Worm (Caenorhabditis elegans): ENCODE results near the gene svh-5.

DNA sequence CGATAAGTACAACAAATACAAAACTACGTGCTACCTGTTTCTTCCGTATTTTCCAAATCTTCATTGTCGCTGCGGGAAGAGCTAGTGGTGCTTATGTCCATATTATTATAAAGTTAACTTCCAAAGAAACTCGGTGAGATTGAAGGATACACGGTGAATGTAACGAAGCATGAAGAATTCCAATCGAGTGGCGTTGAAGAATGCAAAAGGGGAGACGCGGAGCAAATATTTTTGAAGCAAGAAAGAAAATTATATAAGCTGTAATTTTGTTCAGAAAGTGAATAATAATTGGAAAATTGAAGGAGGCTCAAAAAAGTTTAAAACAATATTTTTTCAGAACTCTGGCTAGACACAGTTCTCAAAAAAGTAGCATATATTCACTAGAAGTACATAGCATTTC lies 51.9 kb downstream of the svh-5 start, which contains the start of gene Y15E3A.3:
- no peak for TF ChIP-seq unc-62 (GFP tag; optimal IDR thresholded peaks at IDR 0.05)
- no peak for TF ChIP-seq mep-1 (tag; optimal IDR thresholded peaks at IDR 0.05)
- TF ChIP-seq nhr-237 (tag; optimal IDR thresholded peaks at IDR 0.05), result no peak
- no peak for TF ChIP-seq lin-13 (tag; optimal IDR thresholded peaks at IDR 0.05)
- TF ChIP-seq lsy-2 (tag; optimal IDR thresholded peaks at IDR 0.05), result no peak
- no peak for TF ChIP-seq mab-5 (tag; optimal IDR thresholded peaks at IDR 0.05)
- no peak for TF ChIP-seq ces-1 (GFP tag; optimal IDR thresholded peaks at IDR 0.05)
- TF ChIP-seq blmp-1 (tag; optimal IDR thresholded peaks at IDR 0.05), result no peak
- TF ChIP-seq nhr-12 (tag; optimal IDR thresholded peaks at IDR 0.05), result no peak

Data from whole organism, mixed stage, embryonic.